Fruit fly (Drosophila melanogaster): Measurements from ENCODE around the gene CG31091.
A peak's percentile ranks its signal among the peaks of the same experiment; 100 is the strongest.

CG31091 gene

DNA sequence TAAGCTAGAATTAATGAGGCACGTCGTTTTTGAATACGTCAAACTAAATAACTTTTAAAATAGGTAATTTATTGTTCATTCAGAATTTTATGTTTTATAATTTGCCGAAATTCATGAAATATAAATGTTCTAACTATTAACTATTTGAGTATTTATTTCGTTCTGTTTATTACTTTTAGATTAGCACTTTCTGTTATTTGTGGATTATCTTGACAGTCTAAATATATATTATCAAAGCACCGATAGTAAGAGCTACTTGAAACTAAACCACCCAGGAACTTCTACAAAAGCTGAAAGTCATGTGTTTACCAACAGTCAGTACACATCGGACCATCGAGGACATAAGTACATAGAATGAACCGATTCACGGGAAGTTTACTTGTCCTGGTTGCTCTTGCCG, 2.6 kb downstream of the CG31091 start, which contains the start of gene CG31089:
Gene CG31089, plus strand, starts transcription at position 301 of the 400 bp plus-strand sequence.
- peak; percentile 56 for TF ChIP-seq sug (tag; optimal IDR thresholded peaks at IDR 0.05)
- TF ChIP-seq CG8359 (GFP tag; optimal IDR thresholded peaks at IDR 0.05; ENCODE audit: borderline replicate concordance) = no peak

DNA sequence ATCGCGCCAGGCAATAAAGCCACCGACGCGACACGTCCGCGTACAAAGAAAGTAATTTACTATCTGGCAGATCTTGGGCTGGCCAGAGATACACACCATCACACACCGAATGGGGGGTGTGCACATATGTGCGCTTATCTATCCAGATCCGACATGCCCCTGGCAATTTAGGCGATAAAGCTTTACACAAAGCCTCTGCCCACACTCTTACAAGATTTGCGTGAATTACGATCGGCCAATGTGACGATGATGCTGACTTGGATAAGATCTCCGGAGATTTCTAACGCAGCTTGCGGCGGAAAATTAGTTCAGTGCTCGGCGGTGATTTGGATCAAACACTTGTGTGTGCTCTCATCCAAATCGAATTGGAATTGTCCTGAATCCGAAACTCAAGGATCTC, 7.0 kb downstream of the CG31091 start, which contains the start of gene kumpel:
Gene kumpel, plus strand, starts transcription at position 301 of the 400 bp plus-strand sequence.
- TF ChIP-seq pros (GFP tag; optimal IDR thresholded peaks at IDR 0.05) = no peak
- no peak for TF ChIP-seq Dfd (GFP tag; optimal IDR thresholded peaks at IDR 0.05)

DNA sequence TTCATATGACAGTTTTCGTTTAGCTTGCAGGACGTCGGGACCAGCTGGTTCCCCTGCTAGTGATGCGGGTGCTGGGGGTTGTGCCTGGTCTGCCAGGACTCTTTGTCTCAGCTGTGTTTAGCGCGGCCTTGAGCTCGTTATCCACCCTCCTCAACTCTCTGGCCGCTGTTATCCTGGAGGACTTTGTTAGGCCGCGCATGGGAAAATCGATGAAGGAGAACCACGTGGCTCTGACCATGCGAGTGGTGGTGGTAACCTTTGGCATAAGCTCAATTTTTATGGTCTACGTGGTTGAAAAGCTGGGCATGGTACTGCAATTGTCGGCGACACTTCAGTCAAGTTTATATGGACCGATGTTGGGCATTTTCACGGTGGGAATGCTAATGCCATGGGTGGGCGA, 20.2 kb downstream of the CG31091 start:
- peak; percentile 92 for TF ChIP-seq onecut (GFP tag; IDR thresholded peaks at IDR 0.05)
- no peak for TF ChIP-seq tup (GFP tag; optimal IDR thresholded peaks at IDR 0.05)
- 0 out of 2 replicates have a peak, but pooled peaks have one; percentile 21 for TF ChIP-seq MBD-R2 (GFP tag; IDR thresholded peaks at IDR 0.05)
- no peak for TF ChIP-seq mld (GFP tag; IDR thresholded peaks at IDR 0.05; ENCODE audit: partially characterized antibody)
- TF ChIP-seq tio (GFP tag; optimal IDR thresholded peaks at IDR 0.05) = no peak

DNA sequence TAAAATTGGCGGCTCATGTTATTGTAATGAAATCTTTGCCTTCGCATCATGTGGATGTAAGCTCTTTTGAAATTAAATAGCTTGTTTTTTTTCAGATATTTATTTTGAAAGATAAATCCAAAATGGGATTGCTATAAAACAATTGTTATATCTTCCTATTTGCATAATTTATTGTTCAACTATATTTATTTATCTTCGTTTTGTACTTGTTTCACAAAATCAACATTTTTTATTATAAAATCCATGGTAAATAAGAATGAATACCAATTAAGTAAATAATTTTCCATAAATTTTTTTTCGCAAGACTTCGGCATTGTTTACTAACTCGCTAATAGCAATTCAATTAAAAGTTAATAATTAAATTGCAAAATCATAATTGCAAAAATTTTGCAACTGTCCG, 22.8 kb downstream of the CG31091 start, which contains the start of gene CG14546:
Gene CG14546, minus strand, starts transcription at position 101 of the 400 bp plus-strand sequence.
- TF ChIP-seq CG12155 (GFP tag; optimal IDR thresholded peaks at IDR 0.05) = no peak
- no peak for TF ChIP-seq CG15479 (GFP tag; optimal IDR thresholded peaks at IDR 0.05)
- no peak for TF ChIP-seq sim (GFP tag; IDR thresholded peaks at IDR 0.05)
- TF ChIP-seq CG10959 (GFP tag; IDR thresholded peaks at IDR 0.05) = no peak
- no peak for TF ChIP-seq CG9817 (tag; optimal IDR thresholded peaks at IDR 0.05)
- TF ChIP-seq hkb (optimal IDR thresholded peaks at IDR 0.05) = no peak
- TF ChIP-seq hkb (GFP tag; IDR thresholded peaks at IDR 0.05) = no peak
- no peak for TF ChIP-seq Hr78 (GFP tag; optimal IDR thresholded peaks at IDR 0.05)
- TF ChIP-seq CG30431 (GFP tag; optimal IDR thresholded peaks at IDR 0.05) = no peak
- TF ChIP-seq CG8281 (tag; optimal IDR thresholded peaks at IDR 0.05) = no peak

DNA sequence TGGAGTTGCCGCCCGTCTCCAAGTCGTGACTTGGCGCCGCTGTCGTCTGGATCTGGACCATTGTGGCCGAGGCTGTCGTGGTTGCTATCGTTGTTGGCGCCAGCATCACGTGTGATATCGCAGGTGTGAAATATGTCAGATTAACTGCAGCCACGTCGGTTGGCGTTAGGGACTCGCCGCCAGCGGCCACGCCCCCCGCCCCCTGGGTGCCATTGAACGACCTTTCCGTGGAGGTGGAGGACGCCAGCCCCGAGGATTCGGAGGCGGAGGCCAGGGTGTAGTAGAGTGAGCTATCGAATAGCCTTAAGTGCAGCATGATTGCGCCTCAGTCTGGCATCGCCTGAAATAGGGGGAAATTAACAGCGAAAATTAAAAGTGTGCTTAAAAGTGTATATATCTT, 41.6 kb downstream of the CG31091 start:
- TF ChIP-seq Hr39 (optimal IDR thresholded peaks at IDR 0.05) (peak; percentile 69), Dll (GFP tag; IDR thresholded peaks at IDR 0.05; ENCODE audit: partially characterized antibody) (no peak), CG8281 (tag; optimal IDR thresholded peaks at IDR 0.05) (no peak), chinmo (GFP tag; IDR thresholded peaks at IDR 0.05; ENCODE audit: partially characterized antibody) (no peak), dysf (GFP tag; IDR thresholded peaks at IDR 0.05) (0 out of 3 replicates have a peak, but pooled peaks have one; percentile 12), ato (GFP tag; IDR thresholded peaks at IDR 0.05; ENCODE audit: partially characterized antibody) (no peak), pan (optimal IDR thresholded peaks at IDR 0.05) (no peak), pan (GFP tag; optimal IDR thresholded peaks at IDR 0.05 in 1 of 2, IDR thresholded peaks at IDR 0.05 in 1 of 2) (peak in 1 of 2 experiments; percentile 13), CG11456 (GFP tag; IDR thresholded peaks at IDR 0.05) (0 out of 3 replicates have a peak, but pooled peaks have one; percentile 32), CG11723 (GFP tag; optimal IDR thresholded peaks at IDR 0.05) (no peak), ken (GFP tag; IDR thresholded peaks at IDR 0.05) (0 out of 3 replicates have a peak, but pooled peaks have one; percentile 20), zfh1 (GFP tag; IDR thresholded peaks at IDR 0.05) (no peak), Ravus (GFP tag; IDR thresholded peaks at IDR 0.05) (no peak), pros (GFP tag; optimal IDR thresholded peaks at IDR 0.05) (no peak), CG7271 (tag; optimal IDR thresholded peaks at IDR 0.05) (no peak), bcd (GFP tag; optimal IDR thresholded peaks at IDR 0.05) (no peak), toy (GFP tag; IDR thresholded peaks at IDR 0.05) (no peak), BtbVII (GFP tag; optimal IDR thresholded peaks at IDR 0.05) (no peak), vfl (GFP tag; optimal IDR thresholded peaks at IDR 0.05) (no peak), BEAF-32 (GFP tag; optimal IDR thresholded peaks at IDR 0.05) (no peak), en (GFP tag; optimal IDR thresholded peaks at IDR 0.05) (no peak), CG6272 (GFP tag; IDR thresholded peaks at IDR 0.05) (no peak), CG10147 (GFP tag; optimal IDR thresholded peaks at IDR 0.05) (no peak), Dip3 (GFP tag; optimal IDR thresholded peaks at IDR 0.05) (no peak), al (GFP tag; IDR thresholded peaks at IDR 0.05) (no peak), CG15011 (GFP tag; optimal IDR thresholded peaks at IDR 0.05) (no peak), CG10321 (GFP tag; IDR thresholded peaks at IDR 0.05) (no peak), CG12155 (GFP tag; optimal IDR thresholded peaks at IDR 0.05) (no peak)
